Worm (Caenorhabditis elegans) whole organism, early embryonic: ENCODE data around the gene M117.3.
A peak's percentile ranks its signal among the peaks of the same experiment; 100 is the strongest.

Source experiments
- B0310.2 ChIP-seq: sonication (generic microtip); optimal IDR thresholded peaks from 2 replicates; lab custom pipeline; 2016; ENCODE audit warnings: mild to moderate bottlenecking, missing genetic modification characterization, missing compliant biosample characterization
- F13C5.2 ChIP-seq: sonication (generic microtip); optimal IDR thresholded peaks from 2 replicates; lab custom pipeline; 2017; ENCODE audit warnings: mild to moderate bottlenecking, missing genetic modification characterization, inconsistent platforms, missing compliant biosample characterization
- aly-1 ChIP-seq: sonication (generic microtip); optimal IDR thresholded peaks from 2 replicates; lab custom pipeline; 2016; ENCODE audit warnings: missing genetic modification characterization, missing compliant biosample characterization
- ama-1 ChIP-seq: fragments of 150-350 bp; optimal IDR thresholded peaks from 2 replicates; lab custom pipeline; 2014
- ceh-13 ChIP-seq: fragments of 200-800 bp; sonication (Bioruptor generic); optimal IDR thresholded peaks from 2 replicates; lab custom pipeline; 2018; ENCODE audit warnings: mild to moderate bottlenecking, missing genetic modification characterization, missing compliant biosample characterization
- ceh-36 ChIP-seq: sonication (generic microtip); optimal IDR thresholded peaks from 2 replicates; lab custom pipeline; 2016; ENCODE audit warnings: missing genetic modification characterization, inconsistent platforms, missing compliant biosample characterization
- ets-7 ChIP-seq: sonication (generic microtip); optimal IDR thresholded peaks from 2 replicates; lab custom pipeline; 2016; ENCODE audit warnings: missing genotype, missing genetic modification characterization, missing compliant biosample characterization
- flt-1 ChIP-seq: fragments of 200-800 bp; sonication (Bioruptor generic); IDR thresholded peaks from 2 replicates; pipeline ENCODE4 v1.3.6; 2022; ENCODE audit warnings: missing genetic modification characterization, missing compliant biosample characterization
- hmbx-1 ChIP-seq: sonication (generic microtip); optimal IDR thresholded peaks from 2 replicates; lab custom pipeline; 2016; ENCODE audit warnings: mild to moderate bottlenecking, missing genetic modification characterization, missing compliant biosample characterization
- hmg-4 ChIP-seq: fragments of 200-800 bp; sonication (Bioruptor generic); optimal IDR thresholded peaks from 2 replicates; lab custom pipeline; 2018; ENCODE audit warnings: mild to moderate bottlenecking, missing genetic modification characterization, missing compliant biosample characterization
- hnd-1 ChIP-seq: sonication (generic microtip); optimal IDR thresholded peaks from 2 replicates; lab custom pipeline; 2016; ENCODE audit warnings: missing genetic modification characterization, missing compliant biosample characterization
- pes-1 ChIP-seq: fragments of 200-800 bp; sonication (Bioruptor generic); IDR thresholded peaks from 2 replicates; pipeline ENCODE4 v1.3.6; 2022; ENCODE audit warnings: missing genetic modification reagents, missing genetic modification characterization, missing compliant biosample characterization
- scrt-1 ChIP-seq: fragments of 200-800 bp; sonication (Bioruptor generic); IDR thresholded peaks from 2 replicates; pipeline ENCODE4 v1.3.6; 2022; ENCODE audit warnings: missing genetic modification characterization, missing compliant biosample characterization
- sea-1 ChIP-seq: fragments of 200-800 bp; sonication (Bioruptor generic); conservative IDR thresholded peaks from 2 replicates; pipeline ENCODE4 v1.3.6; 2022; ENCODE audit warnings: missing genetic modification characterization, missing compliant biosample characterization
- tbx-11 ChIP-seq: fragments of 200-800 bp; sonication (Bioruptor generic); IDR thresholded peaks from 2 replicates; pipeline ENCODE4 v1.3.6; 2022; ENCODE audit warnings: missing genetic modification characterization, missing compliant biosample characterization
- tbx-37 ChIP-seq: fragments of 200-800 bp; sonication (Bioruptor generic); conservative IDR thresholded peaks from 2 replicates; pipeline ENCODE4 v1.3.6; 2022; ENCODE audit warnings: missing genetic modification reagents, missing genetic modification characterization, missing compliant biosample characterization
- tra-4 ChIP-seq: sonication (generic microtip); optimal IDR thresholded peaks from 2 replicates; lab custom pipeline; 2017; ENCODE audit warnings: missing genetic modification characterization, missing compliant biosample characterization

The M117.3 gene

ce11 chrIV:11804053-11804452 lies 18.0 kb upstream of the M117.3 start, which contains the start of gene H01G02.1:
H01G02.1 (minus strand) TSS chrIV:11804153.
- no peak for TF ChIP-seq F13C5.2 (tag; lab: Kevin White, UChicago)
- no peak for TF ChIP-seq aly-1 (tag; lab: Kevin White, UChicago)
- TF ChIP-seq flt-1 (GFP tag; lab: Robert Waterston, UW), result no peak
- TF ChIP-seq tra-4 (tag; lab: Kevin White, UChicago), result no peak
- no peak for TF ChIP-seq hmg-4 (GFP tag; lab: Kevin White, UChicago)
- no peak for TF ChIP-seq ets-7
- no peak for TF ChIP-seq tbx-11 (GFP tag; lab: Robert Waterston, UW)
- TF ChIP-seq ama-1 (lab: Kevin White, UChicago), result no peak
- TF ChIP-seq tbx-37 (GFP tag; lab: Robert Waterston, UW), result no peak
- no peak for TF ChIP-seq pes-1 (GFP tag; lab: Robert Waterston, UW)
- no peak for TF ChIP-seq hnd-1 (tag; lab: Kevin White, UChicago)

ce11 chrIV:11809047-11809446 lies 13.0 kb upstream of the M117.3 start:
- TF ChIP-seq ets-7 (no peak), hmg-4 (GFP tag; lab: Kevin White, UChicago) (no peak), F13C5.2 (tag; lab: Kevin White, UChicago) (no peak), pes-1 (GFP tag; lab: Robert Waterston, UW) (no peak), scrt-1 (no peak), sea-1 (GFP tag; lab: Robert Waterston, UW) (no peak), aly-1 (tag; lab: Kevin White, UChicago) (no peak), ceh-36 (tag; lab: Kevin White, UChicago) (no peak), B0310.2 (no peak), flt-1 (GFP tag; lab: Robert Waterston, UW) (no peak), ama-1 (lab: Kevin White, UChicago) (no peak), tbx-37 (GFP tag; lab: Robert Waterston, UW) (no peak), tra-4 (tag; lab: Kevin White, UChicago) (no peak), hnd-1 (tag; lab: Kevin White, UChicago) (no peak), hmbx-1 (tag; lab: Kevin White, UChicago) (no peak), tbx-11 (GFP tag; lab: Robert Waterston, UW) (no peak), ceh-13 (GFP tag; lab: Kevin White, UChicago) (no peak)

ce11 chrIV:11809708-11810114 lies 12.3 kb upstream of the M117.3 start:
- peak; percentile 27 for TF ChIP-seq F13C5.2 (tag; lab: Kevin White, UChicago)
- no peak for TF ChIP-seq tbx-37 (GFP tag; lab: Robert Waterston, UW)
- no peak for TF ChIP-seq ama-1 (lab: Kevin White, UChicago)

- TF ChIP-seq hmbx-1 (tag; lab: Kevin White, UChicago) (no peak), F13C5.2 (tag; lab: Kevin White, UChicago) (no peak), sea-1 (GFP tag; lab: Robert Waterston, UW) (no peak), scrt-1 (no peak), tbx-11 (GFP tag; lab: Robert Waterston, UW) (no peak), B0310.2 (no peak), tbx-37 (GFP tag; lab: Robert Waterston, UW) (no peak), flt-1 (GFP tag; lab: Robert Waterston, UW) (no peak), ama-1 (lab: Kevin White, UChicago) (no peak), ceh-36 (tag; lab: Kevin White, UChicago) (no peak)
Measured at ce11 chrIV:11812017-11812416, 10.0 kb upstream of the M117.3 start.

- no peak for TF ChIP-seq hmbx-1 (tag; lab: Kevin White, UChicago)
- TF ChIP-seq scrt-1, result no peak
- no peak for TF ChIP-seq tbx-37 (GFP tag; lab: Robert Waterston, UW)
- TF ChIP-seq ceh-36 (tag; lab: Kevin White, UChicago), result no peak
- no peak for TF ChIP-seq tbx-11 (GFP tag; lab: Robert Waterston, UW)
- TF ChIP-seq F13C5.2 (tag; lab: Kevin White, UChicago), result no peak
- TF ChIP-seq ets-7, result no peak
- no peak for TF ChIP-seq sea-1 (GFP tag; lab: Robert Waterston, UW)
- TF ChIP-seq ceh-13 (GFP tag; lab: Kevin White, UChicago), result no peak
- TF ChIP-seq flt-1 (GFP tag; lab: Robert Waterston, UW), result no peak
Measured at ce11 chrIV:11813901-11814300, 8.1 kb upstream of the M117.3 start, which contains the start of gene M117.1. M117.1 (plus strand) TSS chrIV:11814247.

- no peak for TF ChIP-seq aly-1 (tag; lab: Kevin White, UChicago)
- no peak for TF ChIP-seq pes-1 (GFP tag; lab: Robert Waterston, UW)
- no peak for TF ChIP-seq F13C5.2 (tag; lab: Kevin White, UChicago)
- TF ChIP-seq ama-1 (lab: Kevin White, UChicago), result peak; percentile 41
Measured at ce11 chrIV:11820067-11820913, 1.7 kb upstream of the M117.3 start.

- TF ChIP-seq sea-1 (GFP tag; lab: Robert Waterston, UW), result no peak
- no peak for TF ChIP-seq ets-7
- TF ChIP-seq pes-1 (GFP tag; lab: Robert Waterston, UW), result 0 out of 2 replicates have a peak, but pooled peaks have one; percentile 15
- TF ChIP-seq scrt-1, result no peak
Measured at ce11 chrIV:11822454-11822853, 448 bp downstream of the M117.3 start.
